Worm (Caenorhabditis elegans) whole organism, young adult: ENCODE data around the gene T15H9.5.

Experiments used
- B0261.1 ChIP-seq: sonication (generic microtip); optimal IDR thresholded peaks from 2 replicates; lab custom pipeline; 2016; ENCODE audit warnings: mild to moderate bottlenecking, missing genetic modification characterization, moderate library complexity, missing compliant biosample characterization
- F10E7.11 ChIP-seq: sonication (generic microtip); optimal IDR thresholded peaks from 2 replicates; lab custom pipeline; 2017; ENCODE audit warnings: mild to moderate bottlenecking, missing genetic modification characterization, moderate library complexity, missing compliant biosample characterization
- F33H1.4 ChIP-seq: fragments of 200-800 bp; sonication (Bioruptor generic); IDR thresholded peaks from 2 replicates; pipeline ENCODE4 v1.3.6; 2022; ENCODE audit warnings: missing genetic modification reagents, missing genetic modification characterization, missing compliant biosample characterization
- F52B5.7 ChIP-seq: sonication (generic microtip); optimal IDR thresholded peaks from 2 replicates; lab custom pipeline; 2016; ENCODE audit warnings: mild to moderate bottlenecking, missing genetic modification characterization, missing compliant biosample characterization
- F55B11.4 ChIP-seq: sonication (generic microtip); optimal IDR thresholded peaks from 2 replicates; lab custom pipeline; 2016; ENCODE audit warnings: missing compliant biosample characterization, missing genetic modification characterization, borderline replicate concordance; ENCODE audit not compliant: insufficient read depth
- F57C9.4 ChIP-seq: sonication (generic microtip); optimal IDR thresholded peaks from 2 replicates; lab custom pipeline; 2017; ENCODE audit warnings: mild to moderate bottlenecking, missing genetic modification characterization, missing compliant biosample characterization
- T26A5.8 ChIP-seq: sonication (generic microtip); optimal IDR thresholded peaks from 2 replicates; lab custom pipeline; 2016; ENCODE audit warnings: missing genetic modification characterization, missing compliant biosample characterization
- Y53G8AR.9 ChIP-seq: fragments of 200-800 bp; sonication (Bioruptor generic); conservative IDR thresholded peaks from 2 replicates; pipeline ENCODE4 v1.3.6; 2022; ENCODE audit warnings: missing genetic modification reagents, missing genetic modification characterization, missing compliant biosample characterization
- Y67H2A.10 ChIP-seq: fragments of 200-800 bp; sonication (Bioruptor generic); conservative IDR thresholded peaks from 2 replicates; pipeline ENCODE4 v1.3.6; 2022; ENCODE audit warnings: missing genetic modification reagents, missing genetic modification characterization, missing compliant biosample characterization
- Y95B8A.8 ChIP-seq: fragments of 200-800 bp; sonication (Bioruptor generic); IDR thresholded peaks from 2 replicates; pipeline ENCODE4 v1.3.6; 2022; ENCODE audit warnings: missing genetic modification reagents, missing genetic modification characterization, missing compliant biosample characterization
- aptf-3 ChIP-seq: fragments of 200-800 bp; sonication (Bioruptor generic); IDR thresholded peaks from 2 replicates; pipeline ENCODE4 v1.3.6; 2022; ENCODE audit warnings: missing genetic modification characterization, missing compliant biosample characterization
- atf-7 ChIP-seq: sonication (generic microtip); optimal IDR thresholded peaks from 2 replicates; lab custom pipeline; 2017; ENCODE audit warnings: mild to moderate bottlenecking, missing genetic modification characterization, missing compliant biosample characterization
- athp-1 ChIP-seq: sonication (generic microtip); optimal IDR thresholded peaks from 2 replicates; lab custom pipeline; 2017; ENCODE audit warnings: mild to moderate bottlenecking, missing genetic modification characterization, missing compliant biosample characterization
- attf-3 ChIP-seq: fragments of 200-800 bp; sonication (Bioruptor generic); conservative IDR thresholded peaks from 2 replicates; pipeline ENCODE4 v1.3.6; 2022; ENCODE audit warnings: missing genetic modification reagents, missing genetic modification characterization, missing compliant biosample characterization
- attf-5 ChIP-seq: fragments of 200-800 bp; sonication (Bioruptor generic); optimal IDR thresholded peaks from 2 replicates; lab custom pipeline; 2018; ENCODE audit warnings: mild to moderate bottlenecking, missing genetic modification characterization, missing compliant biosample characterization
- attf-6 ChIP-seq: fragments of 200-800 bp; sonication (Bioruptor generic); IDR thresholded peaks from 2 replicates; pipeline ENCODE4 v1.3.6; 2022; ENCODE audit warnings: missing genetic modification reagents, missing genetic modification characterization, missing compliant biosample characterization
- ceh-58 ChIP-seq: fragments of 200-800 bp; sonication (Bioruptor generic); IDR thresholded peaks from 2 replicates; pipeline ENCODE4 v1.3.6; 2022; ENCODE audit warnings: missing genetic modification characterization, missing compliant biosample characterization
- die-1 ChIP-seq: sonication (generic microtip); optimal IDR thresholded peaks from 2 replicates; lab custom pipeline; 2016; ENCODE audit warnings: missing genotype, mild to moderate bottlenecking, missing genetic modification characterization, missing compliant biosample characterization
- efl-1 ChIP-seq: fragments of 150-350 bp; optimal IDR thresholded peaks from 2 replicates; lab custom pipeline; 2014; ENCODE audit warnings: missing biosample characterization, missing genetic modification reagents, missing genetic modification characterization
- hlh-26 ChIP-seq: fragments of 200-800 bp; sonication (Bioruptor generic); conservative IDR thresholded peaks from 2 replicates; pipeline ENCODE4 v1.3.6; 2022; ENCODE audit warnings: missing genetic modification reagents, missing genetic modification characterization, missing compliant biosample characterization
- lag-1 ChIP-seq: fragments of 200-800 bp; sonication (Bioruptor generic); IDR thresholded peaks from 2 replicates; pipeline ENCODE4 v1.3.6; 2022; ENCODE audit warnings: missing genetic modification reagents, missing genetic modification characterization, missing compliant biosample characterization
- lin-35 ChIP-seq, 3 experiments: fragments of 150-350 bp in 2 of 3; sonication (generic microtip) in 1 of 3; optimal IDR thresholded peaks; 2 replicates each; lab custom pipeline; 2014 to 2018; ENCODE audit warnings: missing biosample characterization in 3 of 3, missing genetic modification characterization in 3 of 3, missing genetic modification reagents in 3 of 3
- lir-1 ChIP-seq: fragments of 200-800 bp; sonication (Bioruptor generic); conservative IDR thresholded peaks from 2 replicates; pipeline ENCODE4 v1.3.6; 2022; ENCODE audit warnings: missing genetic modification reagents, missing genetic modification characterization, missing compliant biosample characterization
- nfya-2 ChIP-seq: fragments of 200-800 bp; sonication (Bioruptor generic); IDR thresholded peaks from 2 replicates; pipeline ENCODE4 v1.3.6; 2022; ENCODE audit warnings: missing genetic modification reagents, missing genetic modification characterization, missing compliant biosample characterization
- nhr-90 ChIP-seq: sonication (generic microtip); optimal IDR thresholded peaks from 2 replicates; lab custom pipeline; 2016; ENCODE audit warnings: missing genotype, mild to moderate bottlenecking, missing genetic modification characterization, missing compliant biosample characterization
- pha-4 ChIP-seq: fragments of 150-350 bp; sonication (generic microtip); optimal IDR thresholded peaks from 2 replicates; lab custom pipeline; 2014; ENCODE audit warnings: missing biosample characterization, missing genetic modification reagents, missing genetic modification characterization
- rec-8 ChIP-seq, 2 experiments: sonication (generic microtip); optimal IDR thresholded peaks; 2 replicates each; lab custom pipeline; 2016; ENCODE audit warnings: mild to moderate bottlenecking in 2 of 2, missing genetic modification characterization in 2 of 2, missing genetic modification reagents in 2 of 2, missing genotype in 2 of 2, missing biosample characterization in 1 of 2, missing compliant biosample characterization in 1 of 2, moderate library complexity in 1 of 2
- snpc-4 ChIP-seq, 5 experiments: fragments of 150-350 bp in 1 of 5; sonication (generic microtip) in 4 of 5; optimal IDR thresholded peaks; 2 replicates each; lab custom pipeline; 2014 to 2018; ENCODE audit warnings: missing genetic modification characterization in 5 of 5, missing biosample characterization in 3 of 5, antibody characterized with exemption in 2 of 5, mild to moderate bottlenecking in 2 of 5, missing compliant biosample characterization in 2 of 5, missing genotype in 2 of 5, moderate library complexity in 2 of 5, missing genetic modification reagents in 1 of 5
- somi-1 ChIP-seq: fragments of 200-800 bp; sonication (Bioruptor generic); optimal IDR thresholded peaks from 2 replicates; lab custom pipeline; 2018; ENCODE audit warnings: mild to moderate bottlenecking, missing genetic modification characterization, missing compliant biosample characterization
- tlf-1 ChIP-seq: fragments of 200-800 bp; sonication (Bioruptor generic); optimal IDR thresholded peaks from 2 replicates; lab custom pipeline; 2018; ENCODE audit warnings: mild to moderate bottlenecking, missing genetic modification characterization, missing compliant biosample characterization
- unc-62 ChIP-seq: fragments of 150-350 bp; optimal IDR thresholded peaks from 2 replicates; lab custom pipeline; 2014; ENCODE audit warnings: missing biosample characterization, missing genetic modification reagents, missing genetic modification characterization
- ztf-25 ChIP-seq: fragments of 200-800 bp; sonication (Bioruptor generic); IDR thresholded peaks from 2 replicates; pipeline ENCODE4 v1.3.6; 2022; ENCODE audit warnings: missing genetic modification reagents, missing genetic modification characterization, missing compliant biosample characterization

The T15H9.5 gene

ce11 chrII:9655530-9656139, 44.4 kb upstream of the T15H9.5 start, which contains the start of gene ZK1307.1:
Gene ZK1307.1 (minus strand): TSS chrII:9655580.
- TF ChIP-seq tlf-1, result no peak
- TF ChIP-seq F57C9.4 (tag; lab: Kevin White, UChicago), result no peak
- TF ChIP-seq T26A5.8, result no peak
- TF ChIP-seq B0261.1 (tag; lab: Kevin White, UChicago), result no peak
- TF ChIP-seq Y95B8A.8, result no peak
- TF ChIP-seq die-1 (tag; lab: Kevin White, UChicago), result no peak
- TF ChIP-seq athp-1 (tag; lab: Kevin White, UChicago), result no peak
- no peak for TF ChIP-seq rec-8 (tag; optimal IDR thresholded peaks at IDR 0.05; lab: Kevin White, UChicago)
- TF ChIP-seq pha-4 (tag; lab: Kevin White, UChicago), result no peak

DNA sequence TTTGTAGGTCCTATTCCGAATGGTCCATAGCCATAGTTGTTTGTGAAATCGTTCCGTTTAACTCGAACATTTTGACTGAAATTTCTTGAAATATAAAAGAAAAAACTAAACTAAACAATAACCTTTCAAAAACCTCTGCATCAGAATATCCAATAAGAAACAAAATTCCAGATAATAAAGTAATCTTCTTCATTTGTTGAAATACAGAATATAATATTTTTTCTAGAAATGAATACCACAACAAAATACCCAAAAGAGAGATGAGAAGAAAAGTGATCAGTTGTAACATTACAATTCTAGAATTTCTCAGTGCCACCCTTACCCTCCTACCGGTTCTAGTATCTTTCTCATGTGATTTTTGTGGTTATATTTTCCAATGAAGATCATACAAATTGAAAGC, 42.4 kb upstream of the T15H9.5 start, which contains the start of gene ZK1307.2:
Gene ZK1307.2, minus strand, starts transcription at position 274 of the 400 bp plus-strand sequence.
- no peak for TF ChIP-seq hlh-26 (GFP tag; lab: Robert Waterston, UW)
- no peak for TF ChIP-seq somi-1 (GFP tag; lab: Kevin White, UChicago)
- TF ChIP-seq tlf-1, result no peak
- TF ChIP-seq F52B5.7 (tag; lab: Kevin White, UChicago), result no peak
- no peak for TF ChIP-seq lir-1 (GFP tag; lab: Robert Waterston, UW)
- TF ChIP-seq snpc-4 (GFP tag; optimal IDR thresholded peaks at IDR 0.05; lab: Kevin White, UChicago), result no peak
- TF ChIP-seq snpc-4 (tag; optimal IDR thresholded peaks at IDR 0.05; lab: Kevin White, UChicago), result no peak
- TF ChIP-seq attf-6 (GFP tag; lab: Robert Waterston, UW), result no peak
- no peak for TF ChIP-seq ceh-58 (GFP tag; lab: Robert Waterston, UW)
- TF ChIP-seq ztf-25 (GFP tag; lab: Robert Waterston, UW), result no peak
- TF ChIP-seq efl-1 (GFP tag; lab: Kevin White, UChicago), result no peak
- TF ChIP-seq Y53G8AR.9, result no peak
- no peak for TF ChIP-seq F10E7.11 (tag; lab: Kevin White, UChicago)
- TF ChIP-seq F33H1.4, result no peak
- no peak for TF ChIP-seq Y67H2A.10

DNA sequence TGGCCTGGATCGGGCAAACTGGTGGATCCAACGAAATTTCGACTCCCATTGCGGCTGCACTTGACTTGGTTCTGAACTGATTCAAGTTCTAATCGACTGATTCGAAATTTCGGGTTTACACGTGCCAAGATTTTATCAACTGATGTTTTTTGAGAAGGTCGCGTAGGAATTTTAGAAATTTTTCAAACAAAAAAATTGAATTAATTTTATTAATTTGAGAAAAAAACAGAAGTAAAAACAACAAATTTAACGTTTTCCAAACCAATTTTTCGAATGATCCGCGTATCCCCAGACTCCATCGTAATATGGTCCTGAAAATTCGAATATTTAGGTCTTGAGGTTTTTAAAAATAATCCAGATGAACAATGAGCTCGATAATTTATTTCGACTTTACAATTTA, 41.7 kb upstream of the T15H9.5 start, which contains the start of gene ZK1307.3:
Gene ZK1307.3, minus strand, starts transcription at position 101 of the 400 bp plus-strand sequence.
- TF ChIP-seq attf-3 (no peak), lin-35 (GFP tag; optimal IDR thresholded peaks at IDR 0.05; lab: Kevin White, UChicago) (no peak), atf-7 (tag; lab: Kevin White, UChicago) (no peak), Y95B8A.8 (no peak), athp-1 (tag; lab: Kevin White, UChicago) (no peak), nfya-2 (GFP tag; lab: Robert Waterston, UW) (no peak), attf-5 (no peak), pha-4 (tag; lab: Kevin White, UChicago) (no peak), nhr-90 (tag; lab: Kevin White, UChicago) (no peak), unc-62 (no peak), lag-1 (no peak), aptf-3 (GFP tag; lab: Robert Waterston, UW) (no peak), somi-1 (GFP tag; lab: Kevin White, UChicago) (no peak), F55B11.4 (tag; lab: Kevin White, UChicago) (no peak)
- TF ChIP-seq, all 124 proteins: peak for 0

DNA sequence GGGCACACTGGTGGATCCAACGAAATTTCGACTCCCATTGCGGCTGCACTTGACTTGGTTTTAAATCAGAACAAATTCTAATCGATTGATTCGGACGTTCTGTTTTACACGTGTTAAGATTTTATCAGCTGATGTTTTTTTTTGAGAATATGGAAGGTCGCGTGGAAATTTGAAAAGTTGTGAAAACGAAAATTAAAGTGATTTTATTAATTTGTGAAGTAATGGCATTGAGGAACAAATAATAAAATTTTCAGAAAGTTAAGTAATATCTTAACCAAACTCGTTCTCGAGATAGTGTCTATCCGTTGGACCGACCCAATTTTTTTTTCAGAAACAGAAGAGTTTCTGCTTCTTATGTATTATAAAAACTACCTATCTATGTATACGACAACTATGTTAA, 40.5 kb upstream of the T15H9.5 start, which contains the start of gene ZK1307.4:
Gene ZK1307.4, minus strand, starts transcription at position 101 of the 400 bp plus-strand sequence.
- no peak for TF ChIP-seq efl-1 (GFP tag; lab: Kevin White, UChicago)
